Worm (Caenorhabditis elegans) whole organism, mixed stage, embryonic: ENCODE results near the gene cah-4.

Source experiments
- ceh-83 ChIP-seq: fragments of 200-800 bp; sonication (Bioruptor generic); optimal IDR thresholded peaks from 2 replicates; lab custom pipeline; 2018; ENCODE audit warnings: mild to moderate bottlenecking, missing genetic modification characterization, missing compliant biosample characterization
- drap-1 ChIP-seq: fragments of 200-800 bp; sonication (Bioruptor generic); optimal IDR thresholded peaks from 3 replicates; lab custom pipeline; 2018; ENCODE audit warnings: mild to moderate bottlenecking, missing genetic modification characterization, missing compliant biosample characterization
- lin-32 ChIP-seq: fragments of 200-800 bp; sonication (Bioruptor generic); optimal IDR thresholded peaks from 2 replicates; lab custom pipeline; 2018; ENCODE audit warnings: mild to moderate bottlenecking, missing genetic modification characterization, missing compliant biosample characterization
- mls-2 ChIP-seq: sonication (generic microtip); optimal IDR thresholded peaks from 2 replicates; lab custom pipeline; 2016; ENCODE audit warnings: mild to moderate bottlenecking, missing genetic modification characterization, moderate library complexity, missing compliant biosample characterization
- ztf-11 ChIP-seq: fragments of 150-350 bp; optimal IDR thresholded peaks from 2 replicates; lab custom pipeline; 2014; ENCODE audit warnings: missing biosample characterization, missing genetic modification characterization

DNA sequence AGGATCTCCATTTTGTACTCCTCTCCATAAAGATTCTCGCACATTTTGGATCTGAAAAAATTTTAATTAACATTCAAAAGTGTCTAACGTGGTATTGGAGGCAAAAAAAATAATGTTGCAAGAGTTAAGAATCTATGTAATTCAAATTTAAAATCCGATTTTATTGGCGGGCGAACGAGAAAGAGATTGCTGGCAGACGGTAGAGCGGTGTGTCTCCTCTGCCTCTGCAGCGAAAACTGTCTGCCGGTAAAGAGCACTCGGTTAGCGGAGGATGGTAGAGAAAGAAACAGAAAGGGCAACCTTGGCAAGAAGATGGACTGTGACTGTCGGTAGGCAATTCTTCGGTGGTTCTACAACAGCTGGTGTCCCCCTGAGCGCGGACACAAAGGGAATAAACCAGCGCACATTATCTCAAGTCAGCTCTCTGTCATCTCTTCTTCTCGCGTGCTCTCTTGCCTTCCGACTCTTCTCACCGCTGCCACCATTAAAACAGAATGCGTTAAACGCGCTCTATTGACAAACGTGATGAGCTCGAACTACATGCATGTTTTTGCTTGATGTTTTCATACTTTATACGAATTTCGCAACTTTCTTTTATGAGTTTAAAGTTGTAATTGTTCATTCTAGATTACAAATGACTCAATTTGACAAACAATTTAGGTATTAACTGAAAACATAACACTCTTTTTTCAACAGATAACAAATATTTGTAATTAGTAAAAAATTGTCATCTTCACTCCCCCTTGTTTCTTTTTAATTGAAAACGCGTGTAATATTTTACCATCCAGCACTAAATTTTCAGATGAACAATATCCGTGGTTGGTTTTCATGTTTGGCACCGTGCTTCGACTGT lies 23.3 kb upstream of the cah-4 start, which contains the start of the genes cdk-4 and F18H3.1:
- TF ChIP-seq lin-32 (GFP tag; lab: Kevin White, UChicago) (peak; percentile 96), drap-1 (GFP tag; lab: Kevin White, UChicago) (no peak), ztf-11 (tag; lab: Kevin White, UChicago) (no peak), mls-2 (tag; lab: Kevin White, UChicago) (peak; percentile 36), ceh-83 (GFP tag; lab: Kevin White, UChicago) (no peak)
